Fruit fly (Drosophila melanogaster): Measurements from ENCODE around the gene woc.

The woc gene

DNA sequence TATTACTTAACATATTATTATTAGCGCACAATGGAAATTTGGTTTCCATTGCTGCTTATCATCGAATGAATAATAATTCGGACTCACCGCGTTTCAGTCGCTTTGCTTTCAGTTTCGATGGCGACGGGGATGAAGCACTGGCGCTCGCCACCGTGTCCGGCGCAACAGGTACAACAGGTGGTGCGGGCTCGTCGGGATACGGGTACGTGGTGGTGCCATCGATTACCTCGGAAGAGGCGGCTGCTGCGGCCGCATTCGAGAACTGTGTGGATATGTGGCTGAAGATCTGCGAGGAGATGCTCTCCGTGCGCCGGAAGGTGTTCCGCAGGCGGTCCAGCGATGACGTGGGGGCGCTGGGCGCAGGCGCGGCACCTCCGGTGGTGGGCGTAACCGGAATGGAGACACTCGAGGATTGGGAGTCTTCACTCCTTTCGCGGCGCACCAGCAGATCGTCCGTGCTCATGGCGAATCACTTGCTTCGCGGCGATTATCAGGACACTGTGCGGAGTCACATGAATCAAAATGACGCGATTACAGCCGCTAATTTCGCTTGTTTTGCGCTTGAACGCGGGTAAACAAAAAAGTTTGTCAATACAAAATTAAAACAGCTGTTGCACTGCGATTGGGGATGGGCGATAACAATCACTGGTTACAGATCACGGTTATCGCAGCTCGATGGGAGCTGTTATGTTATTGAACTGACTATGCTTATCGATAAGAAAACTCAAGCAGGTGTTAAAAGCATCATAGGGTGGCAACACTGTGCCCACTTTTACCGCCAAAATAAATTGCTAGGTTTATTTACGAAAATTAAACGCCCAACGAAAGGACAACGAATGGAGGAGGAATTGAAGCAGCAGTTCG, 25.2 kb downstream of the woc start, which contains the start of the genes CG31064 and PolA2:
TSS of gene CG31064 (minus strand) at position 648 of the 864 bp plus-strand sequence.
TSS of gene PolA2 (plus strand) at position 726 of the 864 bp plus-strand sequence.
- TF ChIP-seq CG4496 (GFP tag; IDR thresholded peaks at IDR 0.05) (0 out of 3 replicates have a peak, but pooled peaks have one; percentile 15), CG8159 (tag; optimal IDR thresholded peaks at IDR 0.05) (no peak), CG12605 (GFP tag; IDR thresholded peaks at IDR 0.05) (0 out of 2 replicates have a peak, but pooled peaks have one; percentile 6), Snoo (tag; optimal IDR thresholded peaks at IDR 0.05) (no peak), CG14655 (GFP tag; optimal IDR thresholded peaks at IDR 0.05) (no peak), CG32121 (GFP tag; IDR thresholded peaks at IDR 0.05) (no peak)

DNA sequence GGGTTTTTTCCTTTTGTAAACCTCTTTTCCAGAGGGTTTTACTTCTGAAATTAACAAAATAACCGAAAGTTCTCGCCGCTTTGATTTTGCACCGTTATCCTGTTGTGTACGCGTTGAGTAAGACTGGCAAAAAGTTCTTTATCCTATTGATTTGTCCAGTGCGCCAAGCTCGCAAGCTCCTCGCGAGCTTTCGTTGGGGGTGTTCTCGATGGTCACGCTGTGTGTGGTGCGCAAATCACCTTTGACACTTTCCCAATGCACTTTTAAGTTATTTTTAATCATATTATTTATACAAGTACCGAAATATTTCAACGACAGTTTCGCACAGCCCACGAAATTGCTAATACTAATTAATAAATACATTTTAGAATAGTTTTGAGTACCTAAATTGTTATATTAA, 25.9 kb downstream of the woc start:
- TF ChIP-seq CG8301 (tag; optimal IDR thresholded peaks at IDR 0.05): no peak
- no peak for TF ChIP-seq CG14655 (GFP tag; optimal IDR thresholded peaks at IDR 0.05)
- TF ChIP-seq CG9948 (tag; optimal IDR thresholded peaks at IDR 0.05): no peak
- no peak for TF ChIP-seq rn (GFP tag; IDR thresholded peaks at IDR 0.05)
- TF ChIP-seq Pif1A (GFP tag; optimal IDR thresholded peaks at IDR 0.05): no peak
- TF ChIP-seq Pif1B (GFP tag; optimal IDR thresholded peaks at IDR 0.05): no peak
- TF ChIP-seq CG15710 (tag; optimal IDR thresholded peaks at IDR 0.05): no peak
- TF ChIP-seq CG12605 (GFP tag; IDR thresholded peaks at IDR 0.05): no peak
- TF ChIP-seq EcR (GFP tag; optimal IDR thresholded peaks at IDR 0.05): no peak
- TF ChIP-seq CG8159 (tag; optimal IDR thresholded peaks at IDR 0.05): no peak
- TF ChIP-seq Snoo (tag; optimal IDR thresholded peaks at IDR 0.05): no peak
- TF ChIP-seq CG4496 (GFP tag; IDR thresholded peaks at IDR 0.05): no peak
- TF ChIP-seq Ets98B (GFP tag; IDR thresholded peaks at IDR 0.05): no peak

DNA sequence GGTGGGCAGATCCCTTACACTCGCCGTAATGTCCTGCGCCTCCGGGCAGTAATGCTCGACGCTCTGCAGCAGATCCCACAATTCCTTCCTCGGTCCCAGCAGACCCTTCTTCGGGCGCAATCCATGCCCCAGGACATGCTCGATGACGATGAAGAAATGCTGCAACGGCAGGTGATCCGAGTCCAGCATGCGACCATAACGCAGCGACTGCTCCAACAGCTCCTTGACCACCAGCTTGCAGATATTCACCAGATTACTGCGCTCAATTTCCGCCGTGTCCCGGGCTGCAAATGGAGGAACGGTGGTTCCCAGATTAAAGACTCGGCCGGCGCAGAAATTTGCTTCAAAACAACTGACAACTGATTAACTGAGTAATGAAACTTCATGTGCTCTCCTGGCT, 30.5 kb downstream of the woc start, which contains the start of gene CG31068:
TSS of gene CG31068 (plus strand) at position 301 of the 400 bp plus-strand sequence.
- no peak for TF ChIP-seq CG8159 (tag; optimal IDR thresholded peaks at IDR 0.05)
- TF ChIP-seq CG13204 (GFP tag; optimal IDR thresholded peaks at IDR 0.05): no peak
- TF ChIP-seq EcR (GFP tag; optimal IDR thresholded peaks at IDR 0.05): no peak
- TF ChIP-seq CG12605 (GFP tag; IDR thresholded peaks at IDR 0.05): no peak
- TF ChIP-seq Pif1B (GFP tag; optimal IDR thresholded peaks at IDR 0.05): no peak
- TF ChIP-seq CG8301 (tag; optimal IDR thresholded peaks at IDR 0.05): no peak
- TF ChIP-seq CG10348 (GFP tag; IDR thresholded peaks at IDR 0.05): no peak
- TF ChIP-seq CG17806 (tag; optimal IDR thresholded peaks at IDR 0.05): no peak
- TF ChIP-seq Pif1A (GFP tag; optimal IDR thresholded peaks at IDR 0.05): no peak
- no peak for TF ChIP-seq CG15710 (tag; optimal IDR thresholded peaks at IDR 0.05)
- no peak for TF ChIP-seq gl (tag; optimal IDR thresholded peaks at IDR 0.05)
- TF ChIP-seq Ets98B (GFP tag; IDR thresholded peaks at IDR 0.05): no peak
- no peak for TF ChIP-seq CG4496 (GFP tag; IDR thresholded peaks at IDR 0.05)
- TF ChIP-seq rn (GFP tag; IDR thresholded peaks at IDR 0.05): no peak

DNA sequence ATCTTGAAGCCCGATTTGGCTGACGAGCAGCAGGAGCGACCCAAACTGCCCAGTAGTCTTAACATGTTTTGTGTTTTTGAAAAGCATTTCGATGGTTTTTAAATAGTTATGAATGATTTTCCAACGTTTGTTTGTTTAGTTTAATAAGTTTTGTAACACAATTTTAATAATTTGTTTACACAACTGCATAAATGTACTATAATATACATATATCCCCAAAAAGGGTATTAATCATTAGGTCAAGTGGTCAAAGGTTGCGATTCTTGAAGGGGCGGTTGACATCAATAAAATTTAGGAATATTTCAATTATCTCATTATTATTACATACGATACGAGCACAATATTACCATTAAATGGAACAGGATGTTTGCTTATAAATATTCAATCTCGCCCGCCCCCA, 34.5 kb downstream of the woc start, which contains the start of gene CG42814:
TSS of gene CG42814 (minus strand) at position 101 of the 400 bp plus-strand sequence.
- TF ChIP-seq D1 (tag; optimal IDR thresholded peaks at IDR 0.05): no peak
- TF ChIP-seq CG17806 (tag; optimal IDR thresholded peaks at IDR 0.05): no peak
- no peak for TF ChIP-seq fd96Ca (GFP tag; IDR thresholded peaks at IDR 0.05)
- TF ChIP-seq CG8301 (tag; optimal IDR thresholded peaks at IDR 0.05): no peak
- no peak for TF ChIP-seq CG10348 (GFP tag; IDR thresholded peaks at IDR 0.05)
- no peak for TF ChIP-seq Ets98B (GFP tag; IDR thresholded peaks at IDR 0.05)
- TF ChIP-seq Pif1B (GFP tag; optimal IDR thresholded peaks at IDR 0.05): no peak
- TF ChIP-seq CG34367 (tag; optimal IDR thresholded peaks at IDR 0.05): no peak
- TF ChIP-seq CG12605 (GFP tag; IDR thresholded peaks at IDR 0.05): no peak
- TF ChIP-seq CG15710 (tag; optimal IDR thresholded peaks at IDR 0.05): no peak
- no peak for TF ChIP-seq CG32121 (GFP tag; IDR thresholded peaks at IDR 0.05)
- TF ChIP-seq CG13204 (GFP tag; optimal IDR thresholded peaks at IDR 0.05): no peak
- no peak for TF ChIP-seq Pif1A (GFP tag; optimal IDR thresholded peaks at IDR 0.05)
- TF ChIP-seq gl (tag; optimal IDR thresholded peaks at IDR 0.05): no peak
- TF ChIP-seq CG14655 (GFP tag; optimal IDR thresholded peaks at IDR 0.05): no peak
- no peak for TF ChIP-seq Snoo (tag; optimal IDR thresholded peaks at IDR 0.05)

DNA sequence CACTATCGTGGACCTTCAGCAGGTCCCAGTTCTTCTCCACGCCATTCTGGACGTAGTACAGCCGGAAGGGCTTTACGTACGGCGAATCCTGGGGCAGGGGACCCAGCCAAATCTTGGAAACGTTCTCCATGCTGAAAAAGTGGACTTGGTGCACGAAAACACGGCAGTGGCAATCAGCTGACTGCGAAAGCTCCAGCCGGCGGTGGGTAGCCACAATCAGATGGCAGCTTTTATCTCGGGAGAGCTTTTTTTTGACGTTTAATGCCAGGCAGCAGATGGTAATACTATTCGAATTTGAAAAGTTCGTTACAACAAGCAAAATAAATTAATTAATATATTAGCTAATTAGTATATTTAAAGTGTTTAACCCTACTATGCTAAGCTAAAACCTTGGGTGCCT, 35.5 kb downstream of the woc start, which contains the start of gene CG42813:
TSS of gene CG42813 (minus strand) at position 220 of the 400 bp plus-strand sequence.
- TF ChIP-seq EcR (GFP tag; optimal IDR thresholded peaks at IDR 0.05): no peak
- TF ChIP-seq CG10348 (GFP tag; IDR thresholded peaks at IDR 0.05): no peak
- TF ChIP-seq rn (GFP tag; IDR thresholded peaks at IDR 0.05): no peak
- TF ChIP-seq CG8301 (tag; optimal IDR thresholded peaks at IDR 0.05): no peak
- no peak for TF ChIP-seq CG9948 (tag; optimal IDR thresholded peaks at IDR 0.05)
- peak; percentile 67; the same call in 2 of the 3 replicates for TF ChIP-seq CG4496 (GFP tag; IDR thresholded peaks at IDR 0.05)
- TF ChIP-seq Pif1B (GFP tag; optimal IDR thresholded peaks at IDR 0.05): no peak
- no peak for TF ChIP-seq D1 (tag; optimal IDR thresholded peaks at IDR 0.05)
- TF ChIP-seq Pif1A (GFP tag; optimal IDR thresholded peaks at IDR 0.05): no peak
- no peak for TF ChIP-seq CG32121 (GFP tag; IDR thresholded peaks at IDR 0.05)
- no peak for TF ChIP-seq CG8159 (tag; optimal IDR thresholded peaks at IDR 0.05)
- no peak for TF ChIP-seq CG14655 (GFP tag; optimal IDR thresholded peaks at IDR 0.05)
- no peak for TF ChIP-seq Snoo (tag; optimal IDR thresholded peaks at IDR 0.05)
- TF ChIP-seq Ets98B (GFP tag; IDR thresholded peaks at IDR 0.05): peak; percentile 40; the same call in 1 of the 2 replicates
- no peak for TF ChIP-seq fd96Ca (GFP tag; IDR thresholded peaks at IDR 0.05)
- no peak for TF ChIP-seq CG34367 (tag; optimal IDR thresholded peaks at IDR 0.05)
- TF ChIP-seq CG15710 (tag; optimal IDR thresholded peaks at IDR 0.05): no peak
